Fruit fly (Drosophila melanogaster) whole organism, embryonic: ENCODE data around the gene PIP82.

Experiments
- ATbp ChIP-seq: fragments of 200-800 bp; sonication (Bioruptor generic); optimal IDR thresholded peaks from 2 replicates; lab custom pipeline; 2017; ENCODE audit warnings: missing biosample characterization, mild to moderate bottlenecking, missing genetic modification characterization, missing genetic modification reagents
- Antp ChIP-seq: fragments of 200-800 bp; sonication (Bioruptor generic); optimal IDR thresholded peaks from 3 replicates; lab custom pipeline; 2016; ENCODE audit warnings: missing biosample characterization, missing genetic modification characterization
- Atf6 ChIP-seq: fragments of 200-800 bp; sonication (Bioruptor generic); IDR thresholded peaks from 2 replicates; pipeline ENCODE4 v1.3.6; 2022; ENCODE audit warnings: missing biosample characterization, missing genetic modification characterization
- CG11398 ChIP-seq: fragments of 200-800 bp; sonication (Bioruptor generic); optimal IDR thresholded peaks from 2 replicates; lab custom pipeline; 2016; ENCODE audit warnings: missing biosample characterization, missing genetic modification characterization
- CG11696 ChIP-seq: fragments of 200-800 bp; sonication (Bioruptor generic); IDR thresholded peaks from 2 replicates; pipeline ENCODE4 v1.3.6; 2022; ENCODE audit warnings: missing biosample characterization, missing genetic modification characterization
- CG12769 ChIP-seq: fragments of 200-800 bp; sonication (Bioruptor generic); optimal IDR thresholded peaks from 2 replicates; lab custom pipeline; 2019; ENCODE audit warnings: missing biosample characterization, mild to moderate bottlenecking, missing genetic modification characterization, moderate library complexity
- CG12942 ChIP-seq: fragments of 200-800 bp; sonication (Bioruptor generic); optimal IDR thresholded peaks from 3 replicates; lab custom pipeline; 2016; ENCODE audit warnings: missing biosample characterization, missing genetic modification characterization
- CG13894 ChIP-seq: fragments of 200-800 bp; sonication (Bioruptor generic); optimal IDR thresholded peaks from 3 replicates; lab custom pipeline; 2018; ENCODE audit warnings: missing biosample characterization, mild to moderate bottlenecking, missing genetic modification characterization, moderate library complexity
- CG14050 ChIP-seq: fragments of 200-800 bp; sonication (Bioruptor generic); IDR thresholded peaks from 3 replicates; pipeline ENCODE4 v1.3.6; 2022; ENCODE audit warnings: missing biosample characterization, missing genetic modification characterization
- CG14860 ChIP-seq: fragments of 200-800 bp; sonication (Bioruptor generic); IDR thresholded peaks from 3 replicates; pipeline ENCODE4 v1.3.6; 2022; ENCODE audit warnings: missing biosample characterization, missing genetic modification characterization; ENCODE audit not compliant: partially characterized antibody
- CG17328 ChIP-seq: fragments of 200-800 bp; sonication (Bioruptor generic); IDR thresholded peaks from 2 replicates; pipeline ENCODE4 v1.3.6; 2022; ENCODE audit warnings: missing biosample characterization, missing genetic modification characterization
- CG18764 ChIP-seq: fragments of 200-800 bp; sonication (Bioruptor generic); optimal IDR thresholded peaks from 3 replicates; lab custom pipeline; 2016; ENCODE audit warnings: missing biosample characterization, missing genetic modification characterization
- CG2116 ChIP-seq: fragments of 200-800 bp; sonication (Bioruptor generic); optimal IDR thresholded peaks from 3 replicates; lab custom pipeline; 2018; ENCODE audit warnings: missing biosample characterization, mild to moderate bottlenecking, missing genetic modification characterization
- CG3163 ChIP-seq: fragments of 200-800 bp; sonication (Bioruptor generic); optimal IDR thresholded peaks from 3 replicates; lab custom pipeline; 2016; ENCODE audit warnings: missing biosample characterization, missing genetic modification characterization
- CG34422 ChIP-seq: fragments of 200-800 bp; sonication (Bioruptor generic); IDR thresholded peaks from 3 replicates; pipeline ENCODE4 v1.3.6; 2022; ENCODE audit warnings: missing biosample characterization, missing genetic modification characterization
- CG4360 ChIP-seq: fragments of 200-800 bp; sonication (Bioruptor generic); IDR thresholded peaks from 2 replicates; pipeline ENCODE4 v1.3.6; 2022; ENCODE audit warnings: missing biosample characterization, missing genetic modification characterization
- CG4820 ChIP-seq: fragments of 200-800 bp; sonication (Bioruptor generic); optimal IDR thresholded peaks from 3 replicates; lab custom pipeline; 2016; ENCODE audit warnings: missing biosample characterization, missing genetic modification characterization
- CG6254 ChIP-seq: fragments of 200-800 bp; sonication (Bioruptor generic); optimal IDR thresholded peaks from 3 replicates; lab custom pipeline; 2017; ENCODE audit warnings: mild to moderate bottlenecking, missing biosample characterization, missing genetic modification reagents, missing genetic modification characterization
- CG6689 ChIP-seq: fragments of 200-800 bp; sonication (Bioruptor generic); IDR thresholded peaks from 2 replicates; pipeline ENCODE4 v1.3.6; 2022; ENCODE audit warnings: missing biosample characterization, missing genetic modification characterization
- CG7963 ChIP-seq: fragments of 200-800 bp; sonication (Bioruptor generic); IDR thresholded peaks from 3 replicates; pipeline ENCODE4 v1.3.6; 2022; ENCODE audit warnings: missing biosample characterization, missing genetic modification characterization; ENCODE audit not compliant: partially characterized antibody
- CG8281 ChIP-seq: fragments of 200-800 bp; sonication (Bioruptor generic); optimal IDR thresholded peaks from 2 replicates; lab custom pipeline; 2018; ENCODE audit warnings: missing biosample characterization, mild to moderate bottlenecking, missing genetic modification characterization, moderate library complexity
- CG8924 ChIP-seq: fragments of 200-800 bp; optimal IDR thresholded peaks from 3 replicates; lab custom pipeline; 2019; ENCODE audit warnings: missing biosample characterization, mild to moderate bottlenecking, missing genetic modification characterization, moderate library complexity
- D19A ChIP-seq: fragments of 200-800 bp; optimal IDR thresholded peaks from 3 replicates; lab custom pipeline; 2019; ENCODE audit warnings: missing biosample characterization, mild to moderate bottlenecking, missing genetic modification characterization, moderate library complexity
- Fer1 ChIP-seq: fragments of 200-800 bp; sonication (Bioruptor generic); optimal IDR thresholded peaks from 2 replicates; lab custom pipeline; 2017; ENCODE audit warnings: missing biosample characterization, mild to moderate bottlenecking, missing genetic modification characterization
- HmgZ ChIP-seq: fragments of 200-800 bp; sonication (Bioruptor generic); optimal IDR thresholded peaks from 2 replicates; lab custom pipeline; 2018; ENCODE audit warnings: missing biosample characterization, mild to moderate bottlenecking, missing genetic modification characterization
- Hr78 ChIP-seq, 2 experiments: fragments of 200-800 bp in 1 of 2; fragments of >200 bp in 1 of 2; sonication (Bioruptor generic) in 1 of 2; optimal IDR thresholded peaks; 2 replicates each; lab custom pipeline; 2017 to 2019; ENCODE audit warnings: missing biosample characterization in 2 of 2, missing genetic modification characterization in 2 of 2, mild to moderate bottlenecking in 1 of 2, moderate library complexity in 1 of 2
- Lhr ChIP-seq: fragments of 200-800 bp; sonication (Bioruptor generic); optimal IDR thresholded peaks from 3 replicates; lab custom pipeline; 2017; ENCODE audit warnings: mild to moderate bottlenecking, missing biosample characterization, missing genetic modification reagents, missing genetic modification characterization
- Lpt ChIP-seq: fragments of >200 bp; optimal IDR thresholded peaks from 2 replicates; lab custom pipeline; 2018; ENCODE audit warnings: missing biosample characterization, missing genetic modification characterization
- Neu2 ChIP-seq: fragments of 200-800 bp; sonication (Bioruptor generic); optimal IDR thresholded peaks from 3 replicates; lab custom pipeline; 2016; ENCODE audit warnings: missing biosample characterization, missing genetic modification characterization, borderline replicate concordance
- Nf-YB ChIP-seq: fragments of 200-800 bp; sonication (Bioruptor generic); optimal IDR thresholded peaks from 3 replicates; lab custom pipeline; 2019; ENCODE audit warnings: missing biosample characterization, mild to moderate bottlenecking, missing genetic modification characterization, moderate library complexity
- Ptx1 ChIP-seq: fragments of 200-800 bp; sonication (Bioruptor generic); IDR thresholded peaks from 2 replicates; pipeline ENCODE4 v1.3.6; 2022; ENCODE audit warnings: missing biosample characterization, missing genetic modification characterization
- Sin3A ChIP-seq: fragments of >200 bp; optimal IDR thresholded peaks from 2 replicates; lab custom pipeline; 2018
- abd-A ChIP-seq: fragments of 200-800 bp; sonication (Bioruptor generic); optimal IDR thresholded peaks from 3 replicates; lab custom pipeline; 2019; ENCODE audit warnings: missing biosample characterization, mild to moderate bottlenecking, missing genetic modification characterization, moderate library complexity
- ac ChIP-seq: fragments of 200-800 bp; sonication (Bioruptor generic); optimal IDR thresholded peaks from 3 replicates; lab custom pipeline; 2017; ENCODE audit warnings: missing biosample characterization, mild to moderate bottlenecking, missing genetic modification characterization
- az2 ChIP-seq: fragments of 200-800 bp; sonication (Bioruptor generic); optimal IDR thresholded peaks from 3 replicates; lab custom pipeline; 2016; ENCODE audit warnings: missing biosample characterization, missing genetic modification characterization
- bcd ChIP-seq: fragments of 200-800 bp; sonication (Bioruptor generic); optimal IDR thresholded peaks from 2 replicates; lab custom pipeline; 2017; ENCODE audit warnings: missing biosample characterization, mild to moderate bottlenecking, missing genetic modification characterization
- cg ChIP-seq: fragments of 200-800 bp; sonication (Bioruptor generic); optimal IDR thresholded peaks from 3 replicates; lab custom pipeline; 2019; ENCODE audit warnings: missing biosample characterization, mild to moderate bottlenecking, missing genetic modification characterization, moderate library complexity
- chinmo ChIP-seq: fragments of 200-800 bp; sonication (Bioruptor generic); IDR thresholded peaks from 4 replicates; pipeline ENCODE4 v1.3.6; 2022; ENCODE audit warnings: missing biosample characterization, missing genetic modification characterization; ENCODE audit not compliant: partially characterized antibody
- fd102C ChIP-seq: fragments of 200-800 bp; sonication (Bioruptor generic); optimal IDR thresholded peaks from 2 replicates; lab custom pipeline; 2018; ENCODE audit warnings: missing biosample characterization, mild to moderate bottlenecking, missing genetic modification characterization, moderate library complexity
- jigr1 ChIP-seq: fragments of 200-800 bp; sonication (Bioruptor generic); IDR thresholded peaks from 3 replicates; pipeline ENCODE4 v1.3.6; 2022; ENCODE audit warnings: missing biosample characterization, missing genetic modification characterization
- jing ChIP-seq: fragments of 200-800 bp; sonication (Bioruptor generic); optimal IDR thresholded peaks from 2 replicates; lab custom pipeline; 2018; ENCODE audit warnings: missing biosample characterization, mild to moderate bottlenecking, missing genetic modification characterization
- klu ChIP-seq: fragments of 200-800 bp; sonication (Bioruptor generic); IDR thresholded peaks from 2 replicates; pipeline ENCODE4 v1.3.6; 2022; ENCODE audit warnings: missing biosample characterization, missing genetic modification characterization
- nerfin-1 ChIP-seq: fragments of 200-800 bp; sonication (Bioruptor generic); optimal IDR thresholded peaks from 3 replicates; lab custom pipeline; 2019; ENCODE audit warnings: missing biosample characterization, mild to moderate bottlenecking, missing genetic modification characterization, moderate library complexity
- nom ChIP-seq: fragments of 200-800 bp; sonication (Bioruptor generic); optimal IDR thresholded peaks from 2 replicates; lab custom pipeline; 2017; ENCODE audit warnings: missing biosample characterization, missing genetic modification characterization, mild to moderate bottlenecking, moderate library complexity, missing genetic modification reagents
- pan ChIP-seq, 4 experiments: fragments of >200 bp in 3 of 4; fragments of 200-800 bp in 1 of 4; sonication (Bioruptor generic) in 1 of 4; optimal IDR thresholded peaks in 3 of 4; IDR thresholded peaks in 1 of 4; 2 replicates each; pipeline versions ENCODE4 v1.3.6 to Lab custom; 2017 to 2022; ENCODE audit warnings: missing biosample characterization in 2 of 4, missing genetic modification characterization in 2 of 4, mixed read lengths in 1 of 4
- pb ChIP-seq: fragments of 200-800 bp; sonication (Bioruptor generic); optimal IDR thresholded peaks from 3 replicates; lab custom pipeline; 2016; ENCODE audit warnings: missing biosample characterization, missing genetic modification characterization
- prd ChIP-seq, 3 experiments: fragments of >200 bp in 2 of 3; fragments of 200-800 bp in 1 of 3; sonication (Bioruptor generic) in 1 of 3; optimal IDR thresholded peaks in 2 of 3; IDR thresholded peaks in 1 of 3; 2 replicates in 2 of 3; 3 replicates in 1 of 3; pipeline versions ENCODE4 v1.3.6 to Lab custom; 2017 to 2022; ENCODE audit warnings: missing biosample characterization in 1 of 3, missing genetic modification characterization in 1 of 3
- shn ChIP-seq: fragments of 200-800 bp; sonication (Bioruptor generic); optimal IDR thresholded peaks from 3 replicates; lab custom pipeline; 2016; ENCODE audit warnings: missing biosample characterization, missing genetic modification characterization
- usp ChIP-seq: fragments of >200 bp; optimal IDR thresholded peaks from 2 replicates; lab custom pipeline; 2017; ENCODE audit warnings: missing biosample characterization, missing genetic modification characterization
- yki ChIP-seq: fragments of >200 bp; optimal IDR thresholded peaks from 3 replicates; lab custom pipeline; 2018

Gene PIP82

dm6 chrX:8518025-8518661, 11.4 kb downstream of the PIP82 start (continued):
- TF ChIP-seq CG4820 (GFP tag; lab: Kevin White, UChicago), result no peak
- TF ChIP-seq bcd (GFP tag; lab: Kevin White, UChicago), result no peak
- no peak for TF ChIP-seq Nf-YB (GFP tag; lab: Kevin White, UChicago)
- TF ChIP-seq CG2116 (GFP tag; lab: Kevin White, UChicago), result no peak
- no peak for TF ChIP-seq klu (GFP tag; lab: Robert Waterston, UW)
- no peak for TF ChIP-seq CG34422 (GFP tag; lab: Robert Waterston, UW)
- no peak for TF ChIP-seq CG14050 (GFP tag; lab: Robert Waterston, UW)
- TF ChIP-seq jigr1 (GFP tag; lab: Robert Waterston, UW), result no peak
- peak; percentile 54 for TF ChIP-seq CG13894 (tag; lab: Kevin White, UChicago)
- no peak for TF ChIP-seq CG11398 (GFP tag; lab: Kevin White, UChicago)
- no peak for TF ChIP-seq CG12942 (GFP tag; lab: Kevin White, UChicago)
- no peak for TF ChIP-seq CG17328 (GFP tag; lab: Robert Waterston, UW)
- TF ChIP-seq CG8281, result no peak
- TF ChIP-seq CG6254 (GFP tag; lab: Kevin White, UChicago), result no peak
- no peak for TF ChIP-seq Fer1 (GFP tag; lab: Kevin White, UChicago)
- no peak for TF ChIP-seq Atf6 (GFP tag; lab: Robert Waterston, UW)
- TF ChIP-seq Lpt (GFP tag; lab: Kevin White, UChicago), result no peak
- no peak for TF ChIP-seq ac
- no peak for TF ChIP-seq pan (optimal IDR thresholded peaks at IDR 0.05; lab: Kevin White, UChicago)
- no peak for TF ChIP-seq pan (GFP tag; optimal IDR thresholded peaks at IDR 0.05 in 1 of 2, IDR thresholded peaks at IDR 0.05 in 1 of 2)
- no peak for TF ChIP-seq CG18764 (GFP tag; lab: Kevin White, UChicago)
- TF ChIP-seq fd102C (GFP tag; lab: Kevin White, UChicago), result no peak
- TF ChIP-seq HmgZ (tag; lab: Kevin White, UChicago), result no peak
- TF ChIP-seq Ptx1 (GFP tag; lab: Robert Waterston, UW), result no peak
- TF ChIP-seq Lhr, result no peak
- no peak for TF ChIP-seq usp (GFP tag; lab: Kevin White, UChicago)
- TF ChIP-seq jing, result no peak
- TF ChIP-seq CG7963 (GFP tag; lab: Robert Waterston, UW), result no peak
- peak; percentile 65 for TF ChIP-seq CG4360 (GFP tag; lab: Robert Waterston, UW)
- no peak for TF ChIP-seq CG8924 (tag; lab: Kevin White, UChicago)
- TF ChIP-seq nom, result peak; percentile 65
- no peak for TF ChIP-seq CG14860 (GFP tag; lab: Robert Waterston, UW)
- peak; percentile 11 for TF ChIP-seq yki (lab: Kevin White, UChicago)
- TF ChIP-seq Sin3A (lab: Kevin White, UChicago), result no peak
- TF ChIP-seq chinmo (GFP tag; lab: Robert Waterston, UW), result peak; percentile 75; the same call in 1 of the 4 replicates
- TF ChIP-seq CG11696 (GFP tag; lab: Robert Waterston, UW), result no peak
- TF ChIP-seq abd-A, result peak; percentile 51
- no peak for TF ChIP-seq nerfin-1 (tag; lab: Kevin White, UChicago)
- TF ChIP-seq D19A, result no peak
- peak; percentile 14 for TF ChIP-seq CG12769 (tag; lab: Kevin White, UChicago)
- TF ChIP-seq shn, result no peak
- no peak for TF ChIP-seq Neu2
- peak; percentile 83 for TF ChIP-seq cg (GFP tag; lab: Kevin White, UChicago)
- TF ChIP-seq Antp, result no peak
- TF ChIP-seq az2, result no peak
- no peak for TF ChIP-seq prd (optimal IDR thresholded peaks at IDR 0.05; lab: Kevin White, UChicago)
- no peak for TF ChIP-seq prd (GFP tag; IDR thresholded peaks at IDR 0.05; lab: Robert Waterston, UW)
- no peak for TF ChIP-seq CG3163 (GFP tag; lab: Kevin White, UChicago)
- no peak for TF ChIP-seq ATbp (GFP tag; lab: Kevin White, UChicago)
- no peak for TF ChIP-seq CG6689 (GFP tag; lab: Robert Waterston, UW)
- no peak for TF ChIP-seq pb (GFP tag; lab: Kevin White, UChicago)
- TF ChIP-seq Hr78 (GFP tag; optimal IDR thresholded peaks at IDR 0.05; lab: Kevin White, UChicago), result no peak
